Worm (Caenorhabditis elegans) whole organism, young adult: ENCODE measurements around the gene ptr-22.

Experiments
- B0261.1 ChIP-seq: sonication (generic microtip); optimal IDR thresholded peaks from 2 replicates; lab custom pipeline; 2016; ENCODE audit warnings: mild to moderate bottlenecking, missing genetic modification characterization, moderate library complexity, missing compliant biosample characterization
- C17E4.6 ChIP-seq: fragments of 200-800 bp; sonication (Bioruptor generic); IDR thresholded peaks from 2 replicates; pipeline ENCODE4 v1.3.6; 2022; ENCODE audit warnings: missing genetic modification reagents, missing genetic modification characterization, missing compliant biosample characterization
- D2030.7 ChIP-seq: fragments of 200-800 bp; sonication (Bioruptor generic); IDR thresholded peaks from 2 replicates; pipeline ENCODE4 v1.3.6; 2022; ENCODE audit warnings: missing genetic modification reagents, missing genetic modification characterization, missing compliant biosample characterization
- F37B4.10 ChIP-seq: fragments of 200-800 bp; sonication (Bioruptor generic); IDR thresholded peaks from 2 replicates; pipeline ENCODE4 v1.3.6; 2022; ENCODE audit warnings: missing genetic modification characterization, missing compliant biosample characterization
- F39B2.1 ChIP-seq: fragments of 200-800 bp; sonication (Bioruptor generic); IDR thresholded peaks from 2 replicates; pipeline ENCODE4 v1.3.6; 2022; ENCODE audit warnings: missing genetic modification reagents, missing genetic modification characterization, missing compliant biosample characterization
- F52B5.7 ChIP-seq: sonication (generic microtip); optimal IDR thresholded peaks from 2 replicates; lab custom pipeline; 2016; ENCODE audit warnings: mild to moderate bottlenecking, missing genetic modification characterization, missing compliant biosample characterization
- F57A8.1 ChIP-seq: fragments of 200-800 bp; sonication (Bioruptor generic); optimal IDR thresholded peaks from 2 replicates; lab custom pipeline; 2018; ENCODE audit warnings: mild to moderate bottlenecking, missing genetic modification characterization, moderate library complexity, missing compliant biosample characterization
- Y56A3A.18 ChIP-seq: fragments of 200-800 bp; sonication (Bioruptor generic); IDR thresholded peaks from 2 replicates; pipeline ENCODE4 v1.3.6; 2022; ENCODE audit warnings: missing genetic modification reagents, missing genetic modification characterization, missing compliant biosample characterization
- Y67H2A.10 ChIP-seq: fragments of 200-800 bp; sonication (Bioruptor generic); conservative IDR thresholded peaks from 2 replicates; pipeline ENCODE4 v1.3.6; 2022; ENCODE audit warnings: missing genetic modification reagents, missing genetic modification characterization, missing compliant biosample characterization
- athp-1 ChIP-seq: sonication (generic microtip); optimal IDR thresholded peaks from 2 replicates; lab custom pipeline; 2017; ENCODE audit warnings: mild to moderate bottlenecking, missing genetic modification characterization, missing compliant biosample characterization
- cebp-1 ChIP-seq, 2 experiments: fragments of 200-800 bp in 1 of 2; sonication (Bioruptor generic) in 1 of 2; sonication (generic microtip) in 1 of 2; IDR thresholded peaks in 1 of 2; optimal IDR thresholded peaks in 1 of 2; 2 replicates each; pipeline versions ENCODE4 v1.3.6 to Lab custom; 2017 to 2022; ENCODE audit warnings: missing compliant biosample characterization in 2 of 2, missing genetic modification characterization in 2 of 2, mild to moderate bottlenecking in 1 of 2, missing genetic modification reagents in 1 of 2, moderate library complexity in 1 of 2
- cebp-2 ChIP-seq: fragments of 200-800 bp; sonication (Bioruptor generic); IDR thresholded peaks from 2 replicates; pipeline ENCODE4 v1.3.6; 2022; ENCODE audit warnings: missing genetic modification characterization, missing compliant biosample characterization
- egl-18 ChIP-seq: fragments of 200-800 bp; sonication (Bioruptor generic); IDR thresholded peaks from 2 replicates; pipeline ENCODE4 v1.3.6; 2022; ENCODE audit warnings: missing genetic modification reagents, missing genetic modification characterization, missing compliant biosample characterization
- egrh-3 ChIP-seq: fragments of 200-800 bp; sonication (Bioruptor generic); IDR thresholded peaks from 2 replicates; pipeline ENCODE4 v1.3.6; 2022; ENCODE audit warnings: missing genetic modification reagents, missing genetic modification characterization, missing compliant biosample characterization
- gei-17 ChIP-seq: fragments of 200-800 bp; sonication (Bioruptor generic); optimal IDR thresholded peaks from 2 replicates; lab custom pipeline; 2018; ENCODE audit warnings: mild to moderate bottlenecking, missing genetic modification characterization, missing compliant biosample characterization
- hrde-1 ChIP-seq: sonication (generic microtip); optimal IDR thresholded peaks from 2 replicates; lab custom pipeline; 2016; ENCODE audit warnings: missing genetic modification characterization, mild to moderate bottlenecking, missing compliant biosample characterization, moderate library complexity, missing genotype, missing genetic modification reagents, borderline replicate concordance
- let-526 ChIP-seq: fragments of 200-800 bp; sonication (Bioruptor generic); IDR thresholded peaks from 2 replicates; pipeline ENCODE4 v1.3.6; 2022; ENCODE audit warnings: missing genetic modification reagents, missing genetic modification characterization, missing compliant biosample characterization
- lin-40 ChIP-seq: sonication (generic microtip); optimal IDR thresholded peaks from 2 replicates; lab custom pipeline; 2016; ENCODE audit warnings: missing genetic modification characterization, mild to moderate bottlenecking, missing compliant biosample characterization, missing genotype, missing genetic modification reagents
- madf-10 ChIP-seq: sonication (generic microtip); optimal IDR thresholded peaks from 2 replicates; lab custom pipeline; 2016; ENCODE audit warnings: mild to moderate bottlenecking, missing genetic modification characterization, missing compliant biosample characterization
- madf-8 ChIP-seq: fragments of 200-800 bp; sonication (Bioruptor generic); conservative IDR thresholded peaks from 2 replicates; pipeline ENCODE4 v1.3.6; 2022; ENCODE audit warnings: missing genetic modification reagents, missing genetic modification characterization, missing compliant biosample characterization
- mes-4 ChIP-seq: sonication (generic microtip); optimal IDR thresholded peaks from 2 replicates; lab custom pipeline; 2016; ENCODE audit warnings: missing genotype, missing genetic modification characterization, missing compliant biosample characterization
- nhr-120 ChIP-seq: fragments of 200-800 bp; sonication (Bioruptor generic); IDR thresholded peaks from 2 replicates; pipeline ENCODE4 v1.3.6; 2022; ENCODE audit warnings: missing genetic modification characterization, missing compliant biosample characterization
- nhr-80 ChIP-seq: sonication (generic microtip); optimal IDR thresholded peaks from 2 replicates; lab custom pipeline; 2016; ENCODE audit warnings: missing genetic modification characterization, missing compliant biosample characterization
- rpc-1 ChIP-seq, 2 experiments: fragments of 150-350 bp in 1 of 2; sonication (generic microtip) in 1 of 2; optimal IDR thresholded peaks; 2 replicates each; lab custom pipeline; 2014 to 2018; ENCODE audit warnings: missing biosample characterization in 1 of 2, missing genetic modification characterization in 1 of 2, missing genetic modification reagents in 1 of 2, missing genotype in 1 of 2
- sea-2 ChIP-seq: fragments of 200-800 bp; sonication (Bioruptor generic); IDR thresholded peaks from 2 replicates; pipeline ENCODE4 v1.3.6; 2022; ENCODE audit warnings: missing genetic modification characterization, missing compliant biosample characterization
- snpc-1.1 ChIP-seq: sonication (generic microtip); optimal IDR thresholded peaks from 2 replicates; lab custom pipeline; 2017; ENCODE audit warnings: missing genetic modification characterization, mild to moderate bottlenecking, missing compliant biosample characterization, antibody characterized with exemption, moderate library complexity, missing genotype, missing genetic modification reagents; ENCODE audit not compliant: insufficient read depth
- snpc-1.3 ChIP-seq: sonication (generic microtip); optimal IDR thresholded peaks from 2 replicates; lab custom pipeline; 2017; ENCODE audit warnings: missing genetic modification characterization, mild to moderate bottlenecking, missing compliant biosample characterization, antibody characterized with exemption, moderate library complexity, missing genotype, missing genetic modification reagents; ENCODE audit not compliant: insufficient read depth
- snpc-4 ChIP-seq, 5 experiments: fragments of 150-350 bp in 1 of 5; sonication (generic microtip) in 4 of 5; optimal IDR thresholded peaks; 2 replicates each; lab custom pipeline; 2014 to 2018; ENCODE audit warnings: missing genetic modification characterization in 5 of 5, missing biosample characterization in 3 of 5, antibody characterized with exemption in 2 of 5, mild to moderate bottlenecking in 2 of 5, missing compliant biosample characterization in 2 of 5, missing genotype in 2 of 5, moderate library complexity in 2 of 5, missing genetic modification reagents in 1 of 5
- somi-1 ChIP-seq: fragments of 200-800 bp; sonication (Bioruptor generic); optimal IDR thresholded peaks from 2 replicates; lab custom pipeline; 2018; ENCODE audit warnings: mild to moderate bottlenecking, missing genetic modification characterization, missing compliant biosample characterization
- tbp1 ChIP-seq: fragments of 200-800 bp; sonication (Bioruptor generic); optimal IDR thresholded peaks from 2 replicates; lab custom pipeline; 2018; ENCODE audit warnings: mild to moderate bottlenecking, missing genetic modification characterization, missing compliant biosample characterization
- tbx-9 ChIP-seq: sonication (generic microtip); optimal IDR thresholded peaks from 2 replicates; lab custom pipeline; 2016; ENCODE audit warnings: borderline replicate concordance, missing genetic modification characterization, inconsistent platforms, missing compliant biosample characterization
- tlf-1 ChIP-seq: fragments of 200-800 bp; sonication (Bioruptor generic); optimal IDR thresholded peaks from 2 replicates; lab custom pipeline; 2018; ENCODE audit warnings: mild to moderate bottlenecking, missing genetic modification characterization, missing compliant biosample characterization
- unc-130 ChIP-seq: sonication (generic microtip); optimal IDR thresholded peaks from 2 replicates; lab custom pipeline; 2016; ENCODE audit warnings: missing genetic modification reagents, missing genetic modification characterization, missing compliant biosample characterization
- zfh-2 ChIP-seq: fragments of 200-800 bp; sonication (Bioruptor generic); conservative IDR thresholded peaks from 2 replicates; pipeline ENCODE4 v1.3.6; 2022; ENCODE audit warnings: missing genetic modification reagents, missing genetic modification characterization, missing compliant biosample characterization
- ztf-22 ChIP-seq: fragments of 200-800 bp; sonication (Bioruptor generic); optimal IDR thresholded peaks from 2 replicates; lab custom pipeline; 2018; ENCODE audit warnings: mild to moderate bottlenecking, missing genetic modification characterization, moderate library complexity, missing compliant biosample characterization
- ztf-28 ChIP-seq: fragments of 200-800 bp; sonication (Bioruptor generic); IDR thresholded peaks from 2 replicates; pipeline ENCODE4 v1.3.6; 2022; ENCODE audit warnings: missing genetic modification reagents, missing genetic modification characterization, missing compliant biosample characterization

Gene ptr-22

DNA sequence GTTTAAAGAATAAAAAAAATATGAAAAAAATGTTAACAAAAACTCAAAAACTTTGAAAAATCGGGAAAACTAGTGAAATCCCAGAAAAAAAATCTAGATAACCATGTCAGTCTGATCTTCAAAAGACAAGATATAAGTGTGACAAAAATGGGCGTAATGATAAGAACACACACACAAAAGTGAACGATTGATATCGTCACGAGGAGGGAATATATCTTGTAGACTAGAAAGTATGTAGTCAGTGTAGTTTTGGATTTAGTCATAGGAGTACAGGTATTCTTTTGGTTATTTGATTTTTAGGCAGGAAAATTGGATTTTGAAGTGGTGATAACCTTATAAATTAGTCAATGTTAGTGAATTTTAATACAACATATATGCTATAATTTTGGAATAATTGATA, 3.4 kb upstream of the ptr-22 start:
- no peak for TF ChIP-seq gei-17 (GFP tag; lab: Kevin White, UChicago)
- no peak for TF ChIP-seq somi-1
- no peak for TF ChIP-seq C17E4.6 (GFP tag; lab: Robert Waterston, UW)
- TF ChIP-seq lin-40 = no peak
- TF ChIP-seq madf-10 (tag; lab: Kevin White, UChicago) = no peak
- TF ChIP-seq ztf-28 (GFP tag; lab: Robert Waterston, UW) = no peak
- TF ChIP-seq cebp-1 (GFP tag; IDR thresholded peaks at IDR 0.05; lab: Robert Waterston, UW) = no peak
- TF ChIP-seq cebp-1 (tag; optimal IDR thresholded peaks at IDR 0.05; lab: Kevin White, UChicago) = no peak
- TF ChIP-seq F57A8.1 = no peak
- TF ChIP-seq, all 124 proteins: peak for 0

DNA sequence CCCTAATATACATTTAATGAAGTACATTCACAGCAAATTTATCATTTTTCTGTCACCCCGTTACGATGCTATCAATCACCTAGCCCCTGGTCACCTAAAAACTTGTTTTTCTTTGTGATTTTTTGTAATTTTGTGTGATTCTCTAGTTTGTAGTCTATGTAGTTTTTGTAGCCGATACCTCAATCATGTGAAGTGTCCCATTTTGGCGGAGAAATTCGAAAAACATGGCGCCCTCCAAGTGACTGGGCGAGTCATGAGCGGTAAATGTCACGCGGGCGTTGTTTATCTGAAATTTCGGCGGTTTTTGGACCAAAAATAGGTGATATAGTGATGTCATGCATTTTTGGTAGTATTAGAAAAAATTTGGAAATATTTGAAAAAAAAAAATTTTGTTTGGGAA, 431 bp downstream of the ptr-22 start:
- no peak for TF ChIP-seq nhr-120 (GFP tag; lab: Robert Waterston, UW)
- no peak for TF ChIP-seq F39B2.1 (GFP tag; lab: Robert Waterston, UW)
- no peak for TF ChIP-seq mes-4 (tag; lab: Kevin White, UChicago)
- no peak for TF ChIP-seq tbp1 (GFP tag; lab: Kevin White, UChicago)
- TF ChIP-seq cebp-2 (GFP tag; lab: Robert Waterston, UW) = no peak
- TF ChIP-seq zfh-2 (GFP tag; lab: Robert Waterston, UW) = no peak
- no peak for TF ChIP-seq madf-8 (GFP tag; lab: Robert Waterston, UW)
- no peak for TF ChIP-seq F52B5.7 (tag; lab: Kevin White, UChicago)
- no peak for TF ChIP-seq snpc-1.1 (tag; lab: Kevin White, UChicago)
- TF ChIP-seq ztf-28 (GFP tag; lab: Robert Waterston, UW) = no peak
- TF ChIP-seq gei-17 (GFP tag; lab: Kevin White, UChicago) = no peak
- TF ChIP-seq nhr-80 (tag; lab: Kevin White, UChicago) = no peak
- no peak for TF ChIP-seq tlf-1 (GFP tag; lab: Kevin White, UChicago)
- TF ChIP-seq let-526 (GFP tag; lab: Robert Waterston, UW) = no peak
- TF ChIP-seq, all 124 proteins: peak for 0

ce11 chrV:18917396-18917795, 13.8 kb downstream of the ptr-22 start:
- TF ChIP-seq hrde-1 (no peak), ztf-22 (GFP tag; lab: Kevin White, UChicago) (no peak), D2030.7 (GFP tag; lab: Robert Waterston, UW) (no peak), unc-130 (no peak), snpc-1.3 (tag; lab: Kevin White, UChicago) (no peak), F39B2.1 (GFP tag; lab: Robert Waterston, UW) (no peak), snpc-4 (GFP tag; optimal IDR thresholded peaks at IDR 0.05; lab: Kevin White, UChicago) (no peak), snpc-4 (tag; optimal IDR thresholded peaks at IDR 0.05; lab: Kevin White, UChicago) (no peak), snpc-1.1 (tag; lab: Kevin White, UChicago) (no peak), egl-18 (GFP tag; lab: Robert Waterston, UW) (no peak), F57A8.1 (no peak), tlf-1 (GFP tag; lab: Kevin White, UChicago) (no peak), sea-2 (GFP tag; lab: Robert Waterston, UW) (no peak)

DNA sequence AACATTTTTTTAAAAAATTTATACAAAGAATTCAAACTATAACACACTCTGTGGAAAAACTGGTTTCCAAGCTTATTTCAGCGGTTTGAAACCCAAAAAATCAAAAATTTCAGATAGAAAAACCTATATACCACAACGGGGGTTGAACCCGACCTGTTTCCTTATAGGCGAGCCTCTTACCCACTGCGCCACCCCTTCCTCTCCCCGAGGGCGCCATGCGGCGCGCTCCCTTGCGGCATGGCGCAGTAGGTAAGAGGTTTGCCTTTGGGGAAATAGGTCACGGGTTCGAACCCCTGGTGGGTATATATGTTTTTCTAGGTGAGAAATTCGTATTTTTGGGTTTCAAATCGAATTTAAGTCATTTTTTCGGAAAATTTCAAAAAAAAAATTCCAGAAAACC, 18.1 kb downstream of the ptr-22 start:
- no peak for TF ChIP-seq F37B4.10
- TF ChIP-seq Y56A3A.18 (GFP tag; lab: Robert Waterston, UW) = no peak

DNA sequence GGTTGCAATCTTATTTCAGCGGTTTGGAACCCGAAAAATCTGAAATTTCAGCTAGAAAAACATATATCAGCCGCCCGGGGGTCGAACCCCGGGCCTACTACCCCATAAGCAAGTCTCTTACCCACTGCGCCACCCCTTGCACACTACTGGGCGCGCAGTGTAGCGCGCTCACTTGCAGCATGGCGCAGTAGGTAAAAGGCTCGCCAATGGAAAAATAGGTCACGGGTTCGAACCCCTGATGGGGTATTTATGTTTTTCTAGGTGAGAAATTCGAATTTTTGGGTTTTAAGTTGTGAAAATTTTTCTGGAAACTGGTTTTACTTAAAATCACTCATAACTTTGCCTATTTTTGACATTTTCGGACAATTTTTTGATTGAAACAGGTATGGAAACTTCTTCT, 18.6 kb downstream of the ptr-22 start:
- TF ChIP-seq B0261.1 (tag; lab: Kevin White, UChicago) = peak; percentile 22
- TF ChIP-seq tbp1 (GFP tag; lab: Kevin White, UChicago) = peak; percentile 73
- TF ChIP-seq rpc-1 (optimal IDR thresholded peaks at IDR 0.05; lab: Kevin White, UChicago) = peak; percentile 20
- peak; percentile 54 for TF ChIP-seq rpc-1 (tag; optimal IDR thresholded peaks at IDR 0.05; lab: Kevin White, UChicago)
- TF ChIP-seq athp-1 (tag; lab: Kevin White, UChicago) = no peak
- TF ChIP-seq tbx-9 = no peak
- peak; percentile 22; the same call in 1 of the 2 replicates for TF ChIP-seq egrh-3 (GFP tag; lab: Robert Waterston, UW)
- TF ChIP-seq Y67H2A.10 = no peak
